Fruit fly (Drosophila melanogaster): ENCODE results near the gene CG6724.
A peak's percentile ranks its signal among the peaks of the same experiment; 100 is the strongest.

CG6724 gene

dm6 chr2L:10794032-10794431 lies 24.3 kb upstream of the CG6724 start:
- TF ChIP-seq Lpt (GFP tag; optimal IDR thresholded peaks at IDR 0.05): no peak
- peak; percentile 25 for TF ChIP-seq CG8632 (GFP tag; optimal IDR thresholded peaks at IDR 0.05)
- no peak for TF ChIP-seq Ets96B (tag; optimal IDR thresholded peaks at IDR 0.05)
- peak; percentile 19 for TF ChIP-seq CG3919 (GFP tag; optimal IDR thresholded peaks at IDR 0.05)
- no peak for TF ChIP-seq svp (GFP tag)
- peak; percentile 55 for TF ChIP-seq CG6808 (GFP tag; optimal IDR thresholded peaks at IDR 0.05)
- peak; percentile 5 for TF ChIP-seq lz (GFP tag; optimal IDR thresholded peaks at IDR 0.05)
- TF ChIP-seq salr (GFP tag; optimal IDR thresholded peaks at IDR 0.05): no peak
- peak; percentile 12 for TF ChIP-seq Met (GFP tag; optimal IDR thresholded peaks at IDR 0.05)
- TF ChIP-seq CG11294 (GFP tag; IDR thresholded peaks at IDR 0.05): no peak
- TF ChIP-seq CG6163 (GFP tag; IDR thresholded peaks at IDR 0.05): peak; percentile 57; the same call in 2 of the 3 replicates
- no peak for TF ChIP-seq CG8319 (GFP tag; optimal IDR thresholded peaks at IDR 0.05)
- TF ChIP-seq CG9139 (GFP tag; optimal IDR thresholded peaks at IDR 0.05): peak; percentile 63
- TF ChIP-seq fkh (GFP tag; optimal IDR thresholded peaks at IDR 0.05): no peak
- TF ChIP-seq CG6792 (GFP tag; optimal IDR thresholded peaks at IDR 0.05): no peak
- TF ChIP-seq ss (GFP tag; optimal IDR thresholded peaks at IDR 0.05): peak; percentile 20 to 70
- peak; percentile 44 for TF ChIP-seq Blimp-1 (GFP tag; optimal IDR thresholded peaks at IDR 0.05)
- no peak for TF ChIP-seq CG16779 (tag; optimal IDR thresholded peaks at IDR 0.05)
- peak; percentile 77 for TF ChIP-seq CG6854 (GFP tag; optimal IDR thresholded peaks at IDR 0.05)
- TF ChIP-seq CG11762 (GFP tag; optimal IDR thresholded peaks at IDR 0.05; ENCODE audit: insufficient read depth): no peak
- TF ChIP-seq Ets21C (GFP tag; optimal IDR thresholded peaks at IDR 0.05): no peak
- TF ChIP-seq Sox102F (GFP tag; optimal IDR thresholded peaks at IDR 0.05): peak; percentile 51
- peak; percentile 23 for TF ChIP-seq spab (GFP tag; optimal IDR thresholded peaks at IDR 0.05)
- TF ChIP-seq pdm3 (GFP tag; optimal IDR thresholded peaks at IDR 0.05): no peak
- peak; percentile 25 for TF ChIP-seq CG34406 (GFP tag; optimal IDR thresholded peaks at IDR 0.05)
- no peak for TF ChIP-seq CG4318 (GFP tag; optimal IDR thresholded peaks at IDR 0.05)
- peak; percentile 11 for TF ChIP-seq vri (GFP tag; optimal IDR thresholded peaks at IDR 0.05)
- peak; percentile 75 for TF ChIP-seq Eip78C (GFP tag)
- no peak for TF ChIP-seq CG8119 (GFP tag; IDR thresholded peaks at IDR 0.05)
- TF ChIP-seq CG1621 (tag; optimal IDR thresholded peaks at IDR 0.05): no peak

dm6 chr2L:10792072-10792471 lies 22.3 kb upstream of the CG6724 start:
- TF ChIP-seq Smox (GFP tag; optimal IDR thresholded peaks at IDR 0.05) (peak; percentile 7), CG6854 (GFP tag; optimal IDR thresholded peaks at IDR 0.05) (no peak), CG1621 (tag; optimal IDR thresholded peaks at IDR 0.05) (no peak), CG32006 (GFP tag; optimal IDR thresholded peaks at IDR 0.05) (no peak), CG6163 (GFP tag; IDR thresholded peaks at IDR 0.05) (no peak), esn (GFP tag; optimal IDR thresholded peaks at IDR 0.05) (peak; percentile 6), CG6792 (GFP tag; optimal IDR thresholded peaks at IDR 0.05) (no peak), CG34406 (GFP tag; optimal IDR thresholded peaks at IDR 0.05) (no peak), achi (GFP tag; optimal IDR thresholded peaks at IDR 0.05) (no peak), Sox14 (GFP tag; optimal IDR thresholded peaks at IDR 0.05) (peak; percentile 18), Eip78C (GFP tag) (peak; percentile 68), CG3032 (tag; optimal IDR thresholded peaks at IDR 0.05) (peak; percentile 12), topi (GFP tag; optimal IDR thresholded peaks at IDR 0.05) (no peak), Blimp-1 (GFP tag; optimal IDR thresholded peaks at IDR 0.05) (no peak), CG3919 (GFP tag; optimal IDR thresholded peaks at IDR 0.05) (peak; percentile 3), svp (GFP tag) (peak; percentile 44), CG7368 (GFP tag; optimal IDR thresholded peaks at IDR 0.05) (no peak), Ets21C (GFP tag; optimal IDR thresholded peaks at IDR 0.05) (no peak), OdsH (GFP tag; optimal IDR thresholded peaks at IDR 0.05) (no peak), Met (GFP tag; optimal IDR thresholded peaks at IDR 0.05) (peak; percentile 33), ss (GFP tag; optimal IDR thresholded peaks at IDR 0.05) (no peak), dsx (GFP tag; optimal IDR thresholded peaks at IDR 0.05; ENCODE audit: poor library complexity, severe bottlenecking) (no peak), cyc (GFP tag; optimal IDR thresholded peaks at IDR 0.05) (no peak), Hr38 (GFP tag; optimal IDR thresholded peaks at IDR 0.05) (no peak), vri (GFP tag; optimal IDR thresholded peaks at IDR 0.05) (no peak), CG6808 (GFP tag; optimal IDR thresholded peaks at IDR 0.05) (no peak), Eip93F (GFP tag; optimal IDR thresholded peaks at IDR 0.05) (no peak), Hr39 (GFP tag; optimal IDR thresholded peaks at IDR 0.05) (no peak), CG10669 (GFP tag; optimal IDR thresholded peaks at IDR 0.05) (no peak), CG6276 (GFP tag; optimal IDR thresholded peaks at IDR 0.05) (no peak), CG10631 (GFP tag; optimal IDR thresholded peaks at IDR 0.05) (peak; percentile 28), Eip75B (GFP tag; optimal IDR thresholded peaks at IDR 0.05) (no peak), eg (GFP tag; IDR thresholded peaks at IDR 0.05) (no peak), CG8319 (GFP tag; optimal IDR thresholded peaks at IDR 0.05) (no peak)

Measured in whole organism, prepupa.